Worm (Caenorhabditis elegans) whole organism, early embryonic: Measurements from ENCODE around the gene bath-31.

Experiments
- B0310.2 ChIP-seq: sonication (generic microtip); optimal IDR thresholded peaks from 2 replicates; lab custom pipeline; 2016; ENCODE audit warnings: mild to moderate bottlenecking, missing genetic modification characterization, missing compliant biosample characterization
- F13C5.2 ChIP-seq: sonication (generic microtip); optimal IDR thresholded peaks from 2 replicates; lab custom pipeline; 2017; ENCODE audit warnings: mild to moderate bottlenecking, missing genetic modification characterization, inconsistent platforms, missing compliant biosample characterization
- aly-1 ChIP-seq: sonication (generic microtip); optimal IDR thresholded peaks from 2 replicates; lab custom pipeline; 2016; ENCODE audit warnings: missing genetic modification characterization, missing compliant biosample characterization
- ama-1 ChIP-seq: fragments of 150-350 bp; optimal IDR thresholded peaks from 2 replicates; lab custom pipeline; 2014
- ceh-13 ChIP-seq: fragments of 200-800 bp; sonication (Bioruptor generic); optimal IDR thresholded peaks from 2 replicates; lab custom pipeline; 2018; ENCODE audit warnings: mild to moderate bottlenecking, missing genetic modification characterization, missing compliant biosample characterization
- ceh-36 ChIP-seq: sonication (generic microtip); optimal IDR thresholded peaks from 2 replicates; lab custom pipeline; 2016; ENCODE audit warnings: missing genetic modification characterization, inconsistent platforms, missing compliant biosample characterization
- ets-7 ChIP-seq: sonication (generic microtip); optimal IDR thresholded peaks from 2 replicates; lab custom pipeline; 2016; ENCODE audit warnings: missing genotype, missing genetic modification characterization, missing compliant biosample characterization
- flt-1 ChIP-seq: fragments of 200-800 bp; sonication (Bioruptor generic); IDR thresholded peaks from 2 replicates; pipeline ENCODE4 v1.3.6; 2022; ENCODE audit warnings: missing genetic modification characterization, missing compliant biosample characterization
- hmbx-1 ChIP-seq: sonication (generic microtip); optimal IDR thresholded peaks from 2 replicates; lab custom pipeline; 2016; ENCODE audit warnings: mild to moderate bottlenecking, missing genetic modification characterization, missing compliant biosample characterization
- hmg-4 ChIP-seq: fragments of 200-800 bp; sonication (Bioruptor generic); optimal IDR thresholded peaks from 2 replicates; lab custom pipeline; 2018; ENCODE audit warnings: mild to moderate bottlenecking, missing genetic modification characterization, missing compliant biosample characterization
- hnd-1 ChIP-seq: sonication (generic microtip); optimal IDR thresholded peaks from 2 replicates; lab custom pipeline; 2016; ENCODE audit warnings: missing genetic modification characterization, missing compliant biosample characterization
- pes-1 ChIP-seq: fragments of 200-800 bp; sonication (Bioruptor generic); IDR thresholded peaks from 2 replicates; pipeline ENCODE4 v1.3.6; 2022; ENCODE audit warnings: missing genetic modification reagents, missing genetic modification characterization, missing compliant biosample characterization
- scrt-1 ChIP-seq: fragments of 200-800 bp; sonication (Bioruptor generic); IDR thresholded peaks from 2 replicates; pipeline ENCODE4 v1.3.6; 2022; ENCODE audit warnings: missing genetic modification characterization, missing compliant biosample characterization
- sea-1 ChIP-seq: fragments of 200-800 bp; sonication (Bioruptor generic); conservative IDR thresholded peaks from 2 replicates; pipeline ENCODE4 v1.3.6; 2022; ENCODE audit warnings: missing genetic modification characterization, missing compliant biosample characterization
- tbx-11 ChIP-seq: fragments of 200-800 bp; sonication (Bioruptor generic); IDR thresholded peaks from 2 replicates; pipeline ENCODE4 v1.3.6; 2022; ENCODE audit warnings: missing genetic modification characterization, missing compliant biosample characterization
- tbx-37 ChIP-seq: fragments of 200-800 bp; sonication (Bioruptor generic); conservative IDR thresholded peaks from 2 replicates; pipeline ENCODE4 v1.3.6; 2022; ENCODE audit warnings: missing genetic modification reagents, missing genetic modification characterization, missing compliant biosample characterization
- tra-4 ChIP-seq: sonication (generic microtip); optimal IDR thresholded peaks from 2 replicates; lab custom pipeline; 2017; ENCODE audit warnings: missing genetic modification characterization, missing compliant biosample characterization

Gene bath-31

ce11 chrII:3721016-3721415 lies 10.8 kb upstream of the bath-31 start, which contains the start of gene C46E10.3:
Gene C46E10.3, plus strand, starts transcription at chrII:3721316.
- no peak for TF ChIP-seq ceh-36
- TF ChIP-seq F13C5.2 (tag; lab: Kevin White, UChicago), result no peak
- no peak for TF ChIP-seq ceh-13 (GFP tag; lab: Kevin White, UChicago)
- no peak for TF ChIP-seq tbx-37
- TF ChIP-seq scrt-1 (GFP tag; lab: Robert Waterston, UW), result no peak
- no peak for TF ChIP-seq sea-1 (GFP tag; lab: Robert Waterston, UW)
- TF ChIP-seq B0310.2 (tag; lab: Kevin White, UChicago), result no peak
- no peak for TF ChIP-seq ama-1 (lab: Kevin White, UChicago)
- TF ChIP-seq hmbx-1 (tag; lab: Kevin White, UChicago), result no peak

- TF ChIP-seq ets-7 (tag; lab: Kevin White, UChicago) (no peak), tbx-37 (no peak)
Measured at ce11 chrII:3724175-3724715, 7.5 kb upstream of the bath-31 start, which contains the start of gene C46E10.1. Gene C46E10.1, plus strand, starts transcription at chrII:3724225.

- no peak for TF ChIP-seq tbx-37
- TF ChIP-seq flt-1 (GFP tag; lab: Robert Waterston, UW), result no peak
- TF ChIP-seq B0310.2 (tag; lab: Kevin White, UChicago), result no peak
- TF ChIP-seq pes-1, result no peak
- TF ChIP-seq hnd-1 (tag; lab: Kevin White, UChicago), result no peak
- no peak for TF ChIP-seq F13C5.2 (tag; lab: Kevin White, UChicago)
- TF ChIP-seq hmbx-1 (tag; lab: Kevin White, UChicago), result no peak
- TF ChIP-seq ama-1 (lab: Kevin White, UChicago), result no peak
- no peak for TF ChIP-seq hmg-4 (GFP tag; lab: Kevin White, UChicago)
- TF ChIP-seq sea-1 (GFP tag; lab: Robert Waterston, UW), result no peak
- TF ChIP-seq ets-7 (tag; lab: Kevin White, UChicago), result no peak
- no peak for TF ChIP-seq ceh-36
- TF ChIP-seq ceh-13 (GFP tag; lab: Kevin White, UChicago), result no peak
- no peak for TF ChIP-seq aly-1 (tag; lab: Kevin White, UChicago)
- TF ChIP-seq tbx-11 (GFP tag; lab: Robert Waterston, UW), result no peak
- no peak for TF ChIP-seq scrt-1 (GFP tag; lab: Robert Waterston, UW)
- no peak for TF ChIP-seq tra-4 (tag; lab: Kevin White, UChicago)
Measured at ce11 chrII:3727996-3728395, 3.8 kb upstream of the bath-31 start, which contains the start of gene C46E10.8. Gene C46E10.8, minus strand, starts transcription at chrII:3728096.

ce11 chrII:3736893-3737375 lies 5.2 kb downstream of the bath-31 start, which contains the start of gene F12E12.6:
Gene F12E12.6, minus strand, starts transcription at chrII:3736943.
- no peak for TF ChIP-seq ama-1 (lab: Kevin White, UChicago)
- no peak for TF ChIP-seq scrt-1 (GFP tag; lab: Robert Waterston, UW)
- TF ChIP-seq aly-1 (tag; lab: Kevin White, UChicago), result no peak
- no peak for TF ChIP-seq hnd-1 (tag; lab: Kevin White, UChicago)
- no peak for TF ChIP-seq sea-1 (GFP tag; lab: Robert Waterston, UW)
- no peak for TF ChIP-seq tra-4 (tag; lab: Kevin White, UChicago)

ce11 chrII:3739647-3740046 lies 7.9 kb downstream of the bath-31 start, which contains the start of gene F12E12.2:
Gene F12E12.2, plus strand, starts transcription at chrII:3739947.
- TF ChIP-seq flt-1 (GFP tag; lab: Robert Waterston, UW) (no peak), tbx-37 (no peak), tbx-11 (GFP tag; lab: Robert Waterston, UW) (no peak)

- TF ChIP-seq hnd-1 (tag; lab: Kevin White, UChicago), result no peak
- TF ChIP-seq F13C5.2 (tag; lab: Kevin White, UChicago), result no peak
- no peak for TF ChIP-seq ceh-36
- TF ChIP-seq tra-4 (tag; lab: Kevin White, UChicago), result no peak
- TF ChIP-seq aly-1 (tag; lab: Kevin White, UChicago), result no peak
- no peak for TF ChIP-seq sea-1 (GFP tag; lab: Robert Waterston, UW)
- no peak for TF ChIP-seq tbx-11 (GFP tag; lab: Robert Waterston, UW)
- TF ChIP-seq ets-7 (tag; lab: Kevin White, UChicago), result no peak
- TF ChIP-seq scrt-1 (GFP tag; lab: Robert Waterston, UW), result no peak
- no peak for TF ChIP-seq tbx-37
- no peak for TF ChIP-seq hmg-4 (GFP tag; lab: Kevin White, UChicago)
- TF ChIP-seq ama-1 (lab: Kevin White, UChicago), result no peak
- no peak for TF ChIP-seq hmbx-1 (tag; lab: Kevin White, UChicago)
- TF ChIP-seq pes-1, result no peak
Measured at ce11 chrII:3741584-3741983, 9.8 kb downstream of the bath-31 start, which contains the start of gene F12E12.1. Gene F12E12.1, plus strand, starts transcription at chrII:3741884.

ce11 chrII:3743684-3744200 lies 12.0 kb downstream of the bath-31 start, which contains the start of gene nta-1:
Gene nta-1, minus strand, starts transcription at chrII:3743814.
- TF ChIP-seq pes-1 (no peak), scrt-1 (GFP tag; lab: Robert Waterston, UW) (no peak), flt-1 (GFP tag; lab: Robert Waterston, UW) (no peak), tra-4 (tag; lab: Kevin White, UChicago) (no peak)

- no peak for TF ChIP-seq flt-1 (GFP tag; lab: Robert Waterston, UW)
Measured at ce11 chrII:3747405-3747804, 15.6 kb downstream of the bath-31 start, which contains the start of gene fbxb-92. Gene fbxb-92, minus strand, starts transcription at chrII:3747505.
